Worm (Caenorhabditis elegans) whole organism, L1 larva: ENCODE measurements around the gene ncx-8.

Experiments
- C16A3.4 ChIP-seq: fragments of 150-350 bp; optimal IDR thresholded peaks from 2 replicates; lab custom pipeline; 2014; ENCODE audit warnings: missing biosample characterization, missing genetic modification characterization
- alr-1 ChIP-seq: fragments of 200-800 bp; sonication (Bioruptor generic); optimal IDR thresholded peaks from 2 replicates; lab custom pipeline; 2018; ENCODE audit warnings: borderline replicate concordance, mild to moderate bottlenecking, missing genetic modification characterization, missing compliant biosample characterization
- blmp-1 ChIP-seq: fragments of 150-350 bp; optimal IDR thresholded peaks from 2 replicates; lab custom pipeline; 2014; ENCODE audit warnings: missing biosample characterization, missing genetic modification characterization
- ceh-8 ChIP-seq: fragments of 200-800 bp; sonication (Bioruptor generic); optimal IDR thresholded peaks from 2 replicates; lab custom pipeline; 2018; ENCODE audit warnings: mild to moderate bottlenecking, missing genetic modification characterization, moderate library complexity, missing compliant biosample characterization
- ces-1 ChIP-seq: fragments of 150-350 bp; optimal IDR thresholded peaks from 2 replicates; lab custom pipeline; 2014; ENCODE audit warnings: missing biosample characterization, missing genetic modification reagents, missing genetic modification characterization
- dpl-1 ChIP-seq, 3 experiments: fragments of 150-350 bp in 2 of 3; sonication (generic microtip) in 1 of 3; optimal IDR thresholded peaks; 2 replicates each; lab custom pipeline; 2014 to 2017; ENCODE audit warnings: missing biosample characterization in 3 of 3, missing genetic modification characterization in 3 of 3, missing genetic modification reagents in 3 of 3
- efl-1 ChIP-seq, 4 experiments: fragments of 150-350 bp; optimal IDR thresholded peaks in 3 of 4; peaks in 1 of 4; 1 replicate in 1 of 4; 2 replicates in 3 of 4; lab custom pipeline; 2014; ENCODE audit warnings: missing biosample characterization in 2 of 4, missing genetic modification characterization in 2 of 4, missing genetic modification reagents in 2 of 4
- egl-27 ChIP-seq, 2 experiments: fragments of 150-350 bp in 1 of 2; sonication (generic microtip); optimal IDR thresholded peaks; 3 replicates each; lab custom pipeline; 2017 to 2018; ENCODE audit warnings: missing biosample characterization in 2 of 2, missing genetic modification characterization in 2 of 2, missing genetic modification reagents in 2 of 2
- elt-2 ChIP-seq: sonication (generic microtip); optimal IDR thresholded peaks from 2 replicates; lab custom pipeline; 2016; ENCODE audit warnings: missing genetic modification characterization, mild to moderate bottlenecking, inconsistent platforms, missing compliant biosample characterization, missing genetic modification reagents
- ets-5 ChIP-seq: fragments of 200-800 bp; sonication (Bioruptor generic); IDR thresholded peaks from 2 replicates; pipeline ENCODE4 v1.3.6; 2022; ENCODE audit warnings: missing genetic modification characterization, missing compliant biosample characterization
- hlh-17 ChIP-seq: fragments of 200-800 bp; sonication (Bioruptor generic); optimal IDR thresholded peaks from 2 replicates; lab custom pipeline; 2018; ENCODE audit warnings: missing genetic modification characterization, mild to moderate bottlenecking, missing compliant biosample characterization, moderate library complexity, borderline replicate concordance
- hlh-4 ChIP-seq: sonication (generic microtip); optimal IDR thresholded peaks from 2 replicates; lab custom pipeline; 2016; ENCODE audit warnings: mild to moderate bottlenecking, missing genetic modification characterization, missing compliant biosample characterization
- irx-1 ChIP-seq: sonication (generic microtip); optimal IDR thresholded peaks from 2 replicates; lab custom pipeline; 2016; ENCODE audit warnings: missing genetic modification characterization, missing compliant biosample characterization
- isw-1 ChIP-seq: fragments of 200-800 bp; sonication (Bioruptor generic); IDR thresholded peaks from 2 replicates; pipeline ENCODE4 v1.3.6; 2022; ENCODE audit warnings: missing genetic modification characterization, missing compliant biosample characterization
- lin-13 ChIP-seq: fragments of 150-350 bp; optimal IDR thresholded peaks from 2 replicates; lab custom pipeline; 2014; ENCODE audit warnings: missing biosample characterization, missing genetic modification reagents, missing genetic modification characterization
- lin-14 ChIP-seq: fragments of 200-800 bp; sonication (Bioruptor generic); optimal IDR thresholded peaks from 2 replicates; lab custom pipeline; 2018; ENCODE audit warnings: mild to moderate bottlenecking, missing genetic modification characterization, moderate library complexity, missing compliant biosample characterization
- lin-15B ChIP-seq: fragments of 150-350 bp; sonication (generic microtip); optimal IDR thresholded peaks from 3 replicates; lab custom pipeline; 2014; ENCODE audit warnings: missing biosample characterization, missing genetic modification characterization
- lsy-2 ChIP-seq, 2 experiments: fragments of 150-350 bp; optimal IDR thresholded peaks; 2 replicates each; lab custom pipeline; 2014; ENCODE audit warnings: missing biosample characterization in 2 of 2, missing genetic modification characterization in 2 of 2
- mdl-1 ChIP-seq, 2 experiments: fragments of 150-350 bp; optimal IDR thresholded peaks; 2 replicates each; lab custom pipeline; 2014 to 2017; ENCODE audit warnings: missing biosample characterization in 2 of 2, missing genetic modification characterization in 2 of 2, inconsistent platforms in 1 of 2
- mef-2 ChIP-seq: fragments of 150-350 bp; optimal IDR thresholded peaks from 2 replicates; lab custom pipeline; 2014; ENCODE audit warnings: missing biosample characterization, missing genetic modification characterization
- nhr-11 ChIP-seq: fragments of 150-350 bp; optimal IDR thresholded peaks from 2 replicates; lab custom pipeline; 2014; ENCODE audit warnings: missing biosample characterization, missing genetic modification characterization
- nhr-76 ChIP-seq: sonication (generic microtip); optimal IDR thresholded peaks from 2 replicates; lab custom pipeline; 2017; ENCODE audit warnings: missing biosample characterization, missing genetic modification characterization
- nhr-77 ChIP-seq: fragments of 150-350 bp; optimal IDR thresholded peaks from 2 replicates; lab custom pipeline; 2014; ENCODE audit warnings: missing biosample characterization, missing genetic modification characterization
- nhr-84 ChIP-seq: sonication (generic microtip); optimal IDR thresholded peaks from 2 replicates; lab custom pipeline; 2017; ENCODE audit warnings: missing biosample characterization, missing genetic modification characterization
- pax-3 ChIP-seq: fragments of 200-800 bp; sonication (Bioruptor generic); optimal IDR thresholded peaks from 2 replicates; lab custom pipeline; 2018; ENCODE audit warnings: mild to moderate bottlenecking, missing genetic modification characterization, moderate library complexity, missing compliant biosample characterization
- rnt-1 ChIP-seq: sonication (generic microtip); optimal IDR thresholded peaks from 2 replicates; lab custom pipeline; 2016; ENCODE audit warnings: mild to moderate bottlenecking, missing genetic modification characterization, moderate library complexity, missing compliant biosample characterization
- skn-1 ChIP-seq: fragments of 150-350 bp; optimal IDR thresholded peaks from 2 replicates; lab custom pipeline; 2014; ENCODE audit warnings: missing biosample characterization, missing genetic modification characterization
- snpc-4 ChIP-seq: fragments of 150-350 bp; optimal IDR thresholded peaks from 2 replicates; lab custom pipeline; 2014; ENCODE audit warnings: missing biosample characterization, missing genetic modification characterization
- snu-23 ChIP-seq: sonication (generic microtip); optimal IDR thresholded peaks from 2 replicates; lab custom pipeline; 2016; ENCODE audit warnings: missing genetic modification characterization, missing compliant biosample characterization
- swsn-7 ChIP-seq: sonication (generic microtip); optimal IDR thresholded peaks from 2 replicates; lab custom pipeline; 2016; ENCODE audit warnings: missing genetic modification characterization, missing compliant biosample characterization
- tlp-1 ChIP-seq: fragments of 150-350 bp; optimal IDR thresholded peaks from 2 replicates; lab custom pipeline; 2014; ENCODE audit warnings: missing biosample characterization, missing genetic modification characterization
- unc-62 ChIP-seq: fragments of 150-350 bp; optimal IDR thresholded peaks from 2 replicates; lab custom pipeline; 2014; ENCODE audit warnings: missing biosample characterization, missing genetic modification reagents, missing genetic modification characterization
- unc-98 ChIP-seq: fragments of 200-800 bp; sonication (Bioruptor generic); IDR thresholded peaks from 2 replicates; pipeline ENCODE4 v1.3.6; 2022; ENCODE audit warnings: missing genetic modification characterization, missing compliant biosample characterization
- zag-1 ChIP-seq: fragments of 150-350 bp; optimal IDR thresholded peaks from 2 replicates; lab custom pipeline; 2014; ENCODE audit warnings: missing biosample characterization, missing genetic modification characterization
- zip-4 ChIP-seq: fragments of 200-800 bp; sonication (Bioruptor generic); optimal IDR thresholded peaks from 2 replicates; lab custom pipeline; 2018; ENCODE audit warnings: mild to moderate bottlenecking, missing genetic modification characterization, moderate library complexity, missing compliant biosample characterization
- ztf-11 ChIP-seq, 2 experiments: sonication (generic microtip); optimal IDR thresholded peaks; 2 replicates each; lab custom pipeline; 2016 to 2017; ENCODE audit warnings: missing genetic modification characterization in 2 of 2, missing biosample characterization in 1 of 2, missing compliant biosample characterization in 1 of 2

The ncx-8 gene

DNA sequence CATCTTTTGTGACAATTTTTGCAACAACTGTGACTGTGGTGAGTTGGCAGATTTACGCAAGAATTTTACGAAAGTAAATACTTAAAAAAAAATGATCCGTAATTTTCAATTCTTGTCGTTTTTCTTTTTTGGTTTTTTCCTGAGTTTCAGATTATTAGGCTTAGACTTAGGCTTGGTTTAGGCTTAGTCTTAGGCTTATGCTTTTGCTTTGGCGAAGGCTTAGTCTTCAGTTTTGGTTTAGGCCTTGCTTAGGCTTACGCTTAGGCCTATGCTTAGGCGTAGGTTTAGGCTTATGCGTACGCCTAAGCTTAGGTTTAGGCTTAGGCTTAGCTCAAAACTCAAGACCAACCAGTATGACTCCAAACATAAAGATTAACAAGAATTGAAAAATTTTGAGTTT is 29.4 kb downstream of the ncx-8 start:
- TF ChIP-seq nhr-77 (tag; lab: Kevin White, UChicago) (no peak), mef-2 (no peak), ceh-8 (no peak), swsn-7 (no peak), hlh-4 (tag; lab: Kevin White, UChicago) (no peak), hlh-17 (no peak), nhr-11 (no peak), snu-23 (GFP tag; lab: Kevin White, UChicago) (no peak), nhr-76 (no peak), rnt-1 (tag; lab: Kevin White, UChicago) (no peak), pax-3 (no peak), ces-1 (GFP tag; lab: Kevin White, UChicago) (no peak), tlp-1 (tag; lab: Kevin White, UChicago) (no peak), lin-15B (tag; lab: Kevin White, UChicago) (no peak), ets-5 (GFP tag; lab: Robert Waterston, UW) (no peak), efl-1 (optimal IDR thresholded peaks at IDR 0.05; lab: Kevin White, UChicago) (no peak), efl-1 (GFP tag; optimal IDR thresholded peaks at IDR 0.05 in 1 of 2; lab: Kevin White, UChicago) (no peak), snpc-4 (tag; lab: Kevin White, UChicago) (no peak), unc-98 (GFP tag; lab: Robert Waterston, UW) (no peak), C16A3.4 (tag; lab: Kevin White, UChicago) (no peak)
- TF ChIP-seq, all 84 proteins: peak for 0

ce11 chrV:4956529-4956928 is 30.5 kb downstream of the ncx-8 start, which contains the start of gene str-208:
Gene str-208 (plus strand): TSS chrV:4956829.
- no peak for TF ChIP-seq efl-1 (optimal IDR thresholded peaks at IDR 0.05; lab: Kevin White, UChicago)
- peak in 1 of 2 experiments; percentile 4 for TF ChIP-seq efl-1 (GFP tag; optimal IDR thresholded peaks at IDR 0.05 in 1 of 2; lab: Kevin White, UChicago)
- no peak for TF ChIP-seq egl-27 (tag; optimal IDR thresholded peaks at IDR 0.05; lab: Kevin White, UChicago)

DNA sequence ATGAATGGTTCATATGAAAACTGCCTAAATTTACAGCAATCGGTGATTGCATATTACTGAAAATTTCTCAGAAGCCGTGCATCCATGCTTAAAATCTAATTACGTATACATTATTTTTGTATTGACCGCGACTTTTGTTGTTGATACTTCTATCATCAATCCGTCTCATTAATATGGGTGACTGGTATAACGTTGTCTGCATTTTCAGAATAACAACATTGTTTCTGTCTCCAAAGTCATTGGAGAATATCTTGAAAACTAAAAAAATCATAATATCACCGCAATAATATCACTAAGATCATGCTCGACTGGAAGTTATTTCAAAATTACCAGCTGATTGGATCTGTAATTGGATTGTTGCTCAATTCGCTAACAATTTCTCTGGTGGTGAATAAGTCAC is 35.6 kb downstream of the ncx-8 start, which contains the start of gene str-207:
TSS of gene str-207 (plus strand) at position 301 of the 400 bp plus-strand sequence.
- TF ChIP-seq lsy-2 (tag; optimal IDR thresholded peaks at IDR 0.05; lab: Kevin White, UChicago) = no peak
- TF ChIP-seq efl-1 (optimal IDR thresholded peaks at IDR 0.05; lab: Kevin White, UChicago) = no peak
- peak in 1 of 2 experiments; percentile 63 for TF ChIP-seq efl-1 (GFP tag; optimal IDR thresholded peaks at IDR 0.05 in 1 of 2; lab: Kevin White, UChicago)
- TF ChIP-seq skn-1 (tag; lab: Kevin White, UChicago) = no peak
- TF ChIP-seq zag-1 = no peak
- TF ChIP-seq lin-15B (tag; lab: Kevin White, UChicago) = no peak

DNA sequence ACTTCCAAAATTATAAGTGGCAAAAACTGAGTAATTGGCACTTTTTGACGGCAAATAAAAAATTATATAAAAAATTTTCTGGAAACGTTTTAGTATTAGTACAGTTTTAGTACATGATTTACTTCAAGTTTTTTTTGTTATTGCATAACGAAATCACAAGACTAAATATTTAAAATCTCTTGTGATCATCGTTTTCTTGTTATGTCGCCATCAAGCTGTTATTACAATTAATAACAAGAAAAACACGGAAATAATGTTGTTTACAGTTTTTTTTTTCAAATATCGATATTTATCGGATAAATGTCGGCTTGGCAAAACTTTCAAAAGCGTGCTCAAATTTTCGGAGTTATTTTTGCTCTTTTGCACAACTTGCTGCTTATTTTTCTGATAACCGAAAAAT is 38.4 kb downstream of the ncx-8 start, which contains the start of gene str-209:
TSS of gene str-209 (plus strand) at position 301 of the 400 bp plus-strand sequence.
- no peak for TF ChIP-seq ces-1 (GFP tag; lab: Kevin White, UChicago)
- TF ChIP-seq lsy-2 (tag; optimal IDR thresholded peaks at IDR 0.05; lab: Kevin White, UChicago) = no peak
- TF ChIP-seq blmp-1 (tag; lab: Kevin White, UChicago) = no peak
- TF ChIP-seq dpl-1 (GFP tag; optimal IDR thresholded peaks at IDR 0.05; lab: Kevin White, UChicago) = no peak
- no peak for TF ChIP-seq pax-3
- no peak for TF ChIP-seq isw-1 (GFP tag; lab: Robert Waterston, UW)
- no peak for TF ChIP-seq unc-62 (GFP tag; lab: Kevin White, UChicago)
- no peak for TF ChIP-seq elt-2 (tag; lab: Kevin White, UChicago)
- TF ChIP-seq snu-23 (GFP tag; lab: Kevin White, UChicago) = no peak
- TF ChIP-seq nhr-84 (tag; lab: Kevin White, UChicago) = no peak
- TF ChIP-seq snpc-4 (tag; lab: Kevin White, UChicago) = no peak
- no peak for TF ChIP-seq mdl-1 (tag; optimal IDR thresholded peaks at IDR 0.05; lab: Kevin White, UChicago)
- no peak for TF ChIP-seq lin-14 (GFP tag; lab: Kevin White, UChicago)
- TF ChIP-seq zip-4 = no peak
- TF ChIP-seq irx-1 (tag; lab: Kevin White, UChicago) = no peak
- no peak for TF ChIP-seq lin-13
- no peak for TF ChIP-seq alr-1 (tag; lab: Kevin White, UChicago)
- TF ChIP-seq ztf-11 (tag; optimal IDR thresholded peaks at IDR 0.05; lab: Kevin White, UChicago) = no peak
- no peak for TF ChIP-seq hlh-17
- TF ChIP-seq, all 84 proteins: peak for 0
